Fruit fly (Drosophila melanogaster): ENCODE measurements around the gene BigH1.

The BigH1 gene

dm6 chr3R:14711447-14712163 is 48.4 kb downstream of the BigH1 start (continued):
- TF ChIP-seq CG6163 (GFP tag; IDR thresholded peaks at IDR 0.05) (peak; percentile 46; the same call in 1 of the 3 replicates), CG15336 (GFP tag; IDR thresholded peaks at IDR 0.05) (peak; percentile 66), fkh (GFP tag; optimal IDR thresholded peaks at IDR 0.05) (no peak), CG3032 (tag; optimal IDR thresholded peaks at IDR 0.05) (peak; percentile 23), CG6854 (GFP tag; optimal IDR thresholded peaks at IDR 0.05) (no peak), Hr4 (GFP tag; optimal IDR thresholded peaks at IDR 0.05) (no peak), Met (GFP tag; optimal IDR thresholded peaks at IDR 0.05) (peak; percentile 25), CG10669 (GFP tag; optimal IDR thresholded peaks at IDR 0.05) (peak; percentile 43), CG31627 (GFP tag; optimal IDR thresholded peaks at IDR 0.05) (no peak), ss (GFP tag; optimal IDR thresholded peaks at IDR 0.05) (peak in 1 of 2 experiments; percentile 35), esn (GFP tag; optimal IDR thresholded peaks at IDR 0.05) (peak; percentile 26), CG4318 (GFP tag; optimal IDR thresholded peaks at IDR 0.05) (no peak), Hr39 (GFP tag; optimal IDR thresholded peaks at IDR 0.05) (no peak), CG8319 (GFP tag; optimal IDR thresholded peaks at IDR 0.05) (no peak), vri (GFP tag; optimal IDR thresholded peaks at IDR 0.05) (no peak), Blimp-1 (GFP tag; optimal IDR thresholded peaks at IDR 0.05) (no peak), CG8632 (GFP tag; optimal IDR thresholded peaks at IDR 0.05) (peak; percentile 61), Sox102F (GFP tag; optimal IDR thresholded peaks at IDR 0.05) (peak; percentile 29), svp (GFP tag) (no peak), CG10631 (GFP tag; optimal IDR thresholded peaks at IDR 0.05) (peak; percentile 12), CG7368 (GFP tag; optimal IDR thresholded peaks at IDR 0.05) (peak; percentile 1), Eip78C (GFP tag) (peak; percentile 90)

- TF ChIP-seq CG3032 (tag; optimal IDR thresholded peaks at IDR 0.05) (no peak), Eip78C (GFP tag) (peak; percentile 16)
These were observed 50.0 kb downstream of the BigH1 start for dm6 chr3R:14713110-14713713.

- TF ChIP-seq Eip75B (GFP tag; optimal IDR thresholded peaks at IDR 0.05), result no peak
- TF ChIP-seq Sox15 (GFP tag; optimal IDR thresholded peaks at IDR 0.05), result no peak
- TF ChIP-seq CG8632 (GFP tag; optimal IDR thresholded peaks at IDR 0.05), result no peak
- TF ChIP-seq Blimp-1 (GFP tag; optimal IDR thresholded peaks at IDR 0.05), result no peak
- no peak for TF ChIP-seq CG8119 (GFP tag; IDR thresholded peaks at IDR 0.05)
- no peak for TF ChIP-seq ss (GFP tag; optimal IDR thresholded peaks at IDR 0.05)
- TF ChIP-seq Lpt (GFP tag; optimal IDR thresholded peaks at IDR 0.05), result no peak
- TF ChIP-seq Hr4 (GFP tag; optimal IDR thresholded peaks at IDR 0.05), result no peak
- TF ChIP-seq Smox (GFP tag; optimal IDR thresholded peaks at IDR 0.05), result no peak
- TF ChIP-seq fd85E (GFP tag; optimal IDR thresholded peaks at IDR 0.05), result no peak
- no peak for TF ChIP-seq CG6276 (GFP tag; optimal IDR thresholded peaks at IDR 0.05)
These were observed 50.5 kb downstream of the BigH1 start for dm6 chr3R:14713776-14714146.

Data from whole organism, prepupa.